Fruit fly (Drosophila melanogaster) whole organism, embryonic: Measurements from ENCODE around the gene cup.

Experiments used
- Blimp-1 ChIP-seq: fragments of 200-800 bp; sonication (Bioruptor generic); optimal IDR thresholded peaks from 3 replicates; lab custom pipeline; 2018; ENCODE audit warnings: missing biosample characterization, missing genetic modification characterization, mild to moderate bottlenecking, moderate library complexity, missing genetic modification reagents
- BtbVII ChIP-seq: fragments of 200-800 bp; sonication (Bioruptor generic); optimal IDR thresholded peaks from 3 replicates; lab custom pipeline; 2017; ENCODE audit warnings: missing biosample characterization, mild to moderate bottlenecking, missing genetic modification characterization
- CG10267 ChIP-seq: fragments of 200-800 bp; sonication (Bioruptor generic); optimal IDR thresholded peaks from 2 replicates; lab custom pipeline; 2018; ENCODE audit warnings: missing biosample characterization, mild to moderate bottlenecking, missing genetic modification characterization, moderate library complexity
- CG11456 ChIP-seq: fragments of 200-800 bp; sonication (Bioruptor generic); IDR thresholded peaks from 3 replicates; pipeline ENCODE4 v1.3.6; 2022; ENCODE audit warnings: missing biosample characterization, missing genetic modification characterization
- CG13624 ChIP-seq: fragments of 200-800 bp; sonication (Bioruptor generic); optimal IDR thresholded peaks from 2 replicates; lab custom pipeline; 2016; ENCODE audit warnings: missing biosample characterization, missing genetic modification characterization
- CG1647 ChIP-seq: fragments of 200-800 bp; sonication (Bioruptor generic); optimal IDR thresholded peaks from 3 replicates; lab custom pipeline; 2016; ENCODE audit warnings: missing biosample characterization, missing genetic modification characterization
- CG2120 ChIP-seq: fragments of 200-800 bp; sonication (Bioruptor generic); optimal IDR thresholded peaks from 3 replicates; lab custom pipeline; 2016; ENCODE audit warnings: missing biosample characterization, missing genetic modification characterization
- CG30431 ChIP-seq: fragments of 200-800 bp; sonication (Bioruptor generic); optimal IDR thresholded peaks from 2 replicates; lab custom pipeline; 2017; ENCODE audit warnings: missing biosample characterization, missing genetic modification characterization
- CG3281 ChIP-seq: fragments of 200-800 bp; sonication (Bioruptor generic); optimal IDR thresholded peaks from 3 replicates; lab custom pipeline; 2017; ENCODE audit warnings: missing biosample characterization, mild to moderate bottlenecking, missing genetic modification characterization
- CG34224 ChIP-seq: fragments of 200-800 bp; sonication (Bioruptor generic); IDR thresholded peaks from 3 replicates; pipeline ENCODE4 v1.3.6; 2022; ENCODE audit warnings: missing biosample characterization, missing genetic modification characterization; ENCODE audit not compliant: partially characterized antibody
- CG43689 ChIP-seq: fragments of 200-800 bp; sonication (Bioruptor generic); IDR thresholded peaks from 2 replicates; pipeline ENCODE4 v1.3.6; 2022; ENCODE audit warnings: missing biosample characterization, missing genetic modification characterization
- CG4617 ChIP-seq: fragments of 200-800 bp; sonication (Bioruptor generic); optimal IDR thresholded peaks from 3 replicates; lab custom pipeline; 2016; ENCODE audit warnings: missing biosample characterization, missing genetic modification characterization, borderline replicate concordance
- CG4854 ChIP-seq: fragments of 200-800 bp; sonication (Bioruptor generic); optimal IDR thresholded peaks from 2 replicates; lab custom pipeline; 2016; ENCODE audit warnings: missing biosample characterization, missing genetic modification characterization, inconsistent platforms
- CG7372 ChIP-seq: fragments of 200-800 bp; sonication (Bioruptor generic); IDR thresholded peaks from 2 replicates; pipeline ENCODE4 v1.3.6; 2022; ENCODE audit warnings: missing biosample characterization, missing genetic modification characterization
- CG7556 ChIP-seq: fragments of 200-800 bp; sonication (Bioruptor generic); optimal IDR thresholded peaks from 2 replicates; lab custom pipeline; 2017; ENCODE audit warnings: missing biosample characterization, mild to moderate bottlenecking, missing genetic modification characterization
- CG7745 ChIP-seq: fragments of 200-800 bp; sonication (Bioruptor generic); optimal IDR thresholded peaks from 2 replicates; lab custom pipeline; 2018; ENCODE audit warnings: missing biosample characterization, mild to moderate bottlenecking, missing genetic modification characterization, moderate library complexity
- CG7963 ChIP-seq: fragments of 200-800 bp; sonication (Bioruptor generic); IDR thresholded peaks from 3 replicates; pipeline ENCODE4 v1.3.6; 2022; ENCODE audit warnings: missing biosample characterization, missing genetic modification characterization; ENCODE audit not compliant: partially characterized antibody
- CG9797 ChIP-seq: fragments of 200-800 bp; sonication (Bioruptor generic); optimal IDR thresholded peaks from 3 replicates; lab custom pipeline; 2018; ENCODE audit warnings: missing biosample characterization, mild to moderate bottlenecking, missing genetic modification characterization
- D ChIP-seq, 2 experiments: fragments of 200-800 bp in 1 of 2; fragments of >200 bp in 1 of 2; sonication (Bioruptor generic) in 1 of 2; optimal IDR thresholded peaks; 2 replicates in 1 of 2; 3 replicates in 1 of 2; lab custom pipeline; 2017; ENCODE audit warnings: mild to moderate bottlenecking in 1 of 2, missing biosample characterization in 1 of 2, missing genetic modification characterization in 1 of 2, missing genetic modification reagents in 1 of 2
- Dad ChIP-seq: fragments of 200-800 bp; sonication (Bioruptor generic); optimal IDR thresholded peaks from 3 replicates; lab custom pipeline; 2016; ENCODE audit warnings: missing biosample characterization, missing genetic modification characterization
- Dll ChIP-seq: fragments of 200-800 bp; sonication (Bioruptor generic); IDR thresholded peaks from 4 replicates; pipeline ENCODE4 v1.3.6; 2022; ENCODE audit warnings: missing biosample characterization, missing genetic modification characterization; ENCODE audit not compliant: partially characterized antibody
- Dp ChIP-seq: fragments of 200-800 bp; sonication (Bioruptor generic); optimal IDR thresholded peaks from 2 replicates; lab custom pipeline; 2018; ENCODE audit warnings: missing biosample characterization, mild to moderate bottlenecking, missing genetic modification characterization, moderate library complexity
- Dref ChIP-seq: fragments of 200-800 bp; sonication (Bioruptor generic); IDR thresholded peaks from 2 replicates; pipeline ENCODE4 v1.3.6; 2022; ENCODE audit warnings: missing biosample characterization, missing genetic modification characterization
- Ets97D ChIP-seq: fragments of 200-800 bp; sonication (Bioruptor generic); optimal IDR thresholded peaks from 3 replicates; lab custom pipeline; 2016; ENCODE audit warnings: missing biosample characterization, missing genetic modification characterization
- NfI ChIP-seq: fragments of 200-800 bp; sonication (Bioruptor generic); optimal IDR thresholded peaks from 3 replicates; lab custom pipeline; 2018; ENCODE audit warnings: missing biosample characterization, mild to moderate bottlenecking, missing genetic modification characterization, moderate library complexity
- Pdp1 ChIP-seq, 2 experiments: fragments of 200-800 bp; sonication (Bioruptor generic); optimal IDR thresholded peaks; 3 replicates each; lab custom pipeline; 2016; ENCODE audit warnings: missing biosample characterization in 2 of 2, missing genetic modification characterization in 2 of 2, mild to moderate bottlenecking in 1 of 2, moderate library complexity in 1 of 2
- Ravus ChIP-seq: fragments of 200-800 bp; sonication (Bioruptor generic); IDR thresholded peaks from 2 replicates; pipeline ENCODE4 v1.3.6; 2022; ENCODE audit warnings: missing biosample characterization, missing genetic modification characterization
- al ChIP-seq: fragments of 200-800 bp; sonication (Bioruptor generic); IDR thresholded peaks from 2 replicates; pipeline ENCODE4 v1.3.6; 2022; ENCODE audit warnings: missing biosample characterization, missing genetic modification characterization
- amos ChIP-seq: fragments of 200-800 bp; sonication (Bioruptor generic); IDR thresholded peaks from 2 replicates; pipeline ENCODE4 v1.3.6; 2022; ENCODE audit warnings: missing biosample characterization, missing genetic modification characterization; ENCODE audit not compliant: partially characterized antibody
- bbx ChIP-seq: fragments of 200-800 bp; sonication (Bioruptor generic); IDR thresholded peaks from 2 replicates; pipeline ENCODE4 v1.3.6; 2022; ENCODE audit warnings: missing biosample characterization, missing genetic modification characterization; ENCODE audit not compliant: partially characterized antibody
- caup ChIP-seq: fragments of 200-800 bp; sonication (Bioruptor generic); optimal IDR thresholded peaks from 3 replicates; lab custom pipeline; 2017; ENCODE audit warnings: missing biosample characterization, mild to moderate bottlenecking, missing genetic modification characterization, moderate library complexity; ENCODE audit not compliant: severe bottlenecking
- cg ChIP-seq: fragments of 200-800 bp; sonication (Bioruptor generic); optimal IDR thresholded peaks from 3 replicates; lab custom pipeline; 2019; ENCODE audit warnings: missing biosample characterization, mild to moderate bottlenecking, missing genetic modification characterization, moderate library complexity
- crp ChIP-seq, 2 experiments: fragments of 200-800 bp; sonication (Bioruptor generic); optimal IDR thresholded peaks; 2 replicates in 1 of 2; 3 replicates in 1 of 2; lab custom pipeline; 2017; ENCODE audit warnings: missing biosample characterization in 2 of 2, missing genetic modification characterization in 2 of 2, mild to moderate bottlenecking in 1 of 2, moderate library complexity in 1 of 2
- cwo ChIP-seq: fragments of 200-800 bp; sonication (Bioruptor generic); optimal IDR thresholded peaks from 3 replicates; lab custom pipeline; 2017; ENCODE audit warnings: missing biosample characterization, missing genetic modification characterization, mild to moderate bottlenecking, moderate library complexity, missing genetic modification reagents
- ftz-f1 ChIP-seq: fragments of 200-800 bp; sonication (Bioruptor generic); optimal IDR thresholded peaks from 2 replicates; lab custom pipeline; 2016; ENCODE audit warnings: missing biosample characterization, missing genetic modification characterization
- gcm2 ChIP-seq: fragments of 200-800 bp; sonication (Bioruptor generic); optimal IDR thresholded peaks from 2 replicates; lab custom pipeline; 2016; ENCODE audit warnings: missing biosample characterization, missing genetic modification characterization
- grau ChIP-seq: fragments of 200-800 bp; optimal IDR thresholded peaks from 3 replicates; lab custom pipeline; 2019; ENCODE audit warnings: missing biosample characterization, mild to moderate bottlenecking, missing genetic modification characterization, moderate library complexity
- jing ChIP-seq: fragments of 200-800 bp; sonication (Bioruptor generic); optimal IDR thresholded peaks from 2 replicates; lab custom pipeline; 2018; ENCODE audit warnings: missing biosample characterization, mild to moderate bottlenecking, missing genetic modification characterization
- luna ChIP-seq: fragments of 200-800 bp; sonication (Bioruptor generic); optimal IDR thresholded peaks from 2 replicates; lab custom pipeline; 2016; ENCODE audit warnings: missing biosample characterization, missing genetic modification characterization
- odd ChIP-seq: fragments of 200-800 bp; sonication (Bioruptor generic); optimal IDR thresholded peaks from 2 replicates; lab custom pipeline; 2017; ENCODE audit warnings: missing biosample characterization, mild to moderate bottlenecking, missing genetic modification characterization
- pum ChIP-seq: fragments of 200-800 bp; sonication (Bioruptor generic); optimal IDR thresholded peaks from 2 replicates; lab custom pipeline; 2016; ENCODE audit warnings: missing biosample characterization, missing genetic modification characterization
- trem ChIP-seq: fragments of 200-800 bp; optimal IDR thresholded peaks from 3 replicates; lab custom pipeline; 2019; ENCODE audit warnings: missing biosample characterization, mild to moderate bottlenecking, missing genetic modification characterization, moderate library complexity
- unc-4 ChIP-seq: fragments of 200-800 bp; sonication (Bioruptor generic); IDR thresholded peaks from 2 replicates; pipeline ENCODE4 v1.3.6; 2022; ENCODE audit warnings: missing biosample characterization, missing genetic modification characterization; ENCODE audit not compliant: partially characterized antibody
- wek ChIP-seq: fragments of 200-800 bp; sonication (Bioruptor generic); optimal IDR thresholded peaks from 3 replicates; lab custom pipeline; 2018; ENCODE audit warnings: missing biosample characterization, mild to moderate bottlenecking, missing genetic modification characterization, moderate library complexity

cup gene

DNA sequence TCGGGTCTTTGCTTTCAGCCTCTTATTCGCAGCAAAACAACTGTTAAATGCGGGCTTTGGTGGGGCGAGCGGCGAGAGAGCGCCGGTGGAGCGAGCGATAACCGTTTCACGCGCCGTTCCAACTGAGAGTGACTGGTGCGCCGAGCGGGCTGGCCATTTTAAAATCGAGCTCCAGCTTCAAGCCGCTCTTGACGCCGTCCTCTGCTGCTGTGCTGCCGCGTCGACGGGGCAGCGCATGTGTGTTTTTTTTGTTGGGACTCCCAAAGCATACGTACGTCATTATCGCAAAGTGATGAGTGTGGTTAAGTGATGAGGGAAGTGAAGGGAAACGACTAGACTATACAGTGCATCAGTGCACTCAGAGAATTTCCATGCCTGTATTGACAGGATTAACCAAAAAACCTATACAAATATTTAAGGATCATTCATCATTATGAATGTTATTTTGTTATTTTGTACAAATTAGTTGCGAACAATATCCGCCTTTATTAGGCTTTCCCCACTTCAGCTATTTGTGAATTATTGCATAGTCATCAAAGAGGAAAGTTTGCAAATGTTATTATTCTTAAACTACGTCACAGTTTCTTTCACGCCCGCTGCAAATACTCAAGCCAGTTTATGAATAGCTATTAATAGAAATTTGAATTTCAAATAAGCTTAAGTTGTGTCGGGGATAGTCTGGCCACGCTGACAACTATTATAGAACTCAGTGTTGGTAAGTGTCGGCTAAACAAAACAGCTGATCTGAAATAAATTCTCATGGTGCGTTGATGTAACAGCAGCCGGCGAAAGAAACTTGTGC is 9.9 kb downstream of the cup start, which contains the start of gene Spn27A (continued):
- no peak for TF ChIP-seq Ravus (GFP tag; lab: Robert Waterston, UW)
- peak; percentile 29 for TF ChIP-seq luna (GFP tag; lab: Kevin White, UChicago)
- peak; percentile 65 for TF ChIP-seq Ets97D (GFP tag; lab: Kevin White, UChicago)
- peak; percentile 23 for TF ChIP-seq caup (GFP tag; lab: Kevin White, UChicago)
- TF ChIP-seq CG7556 (GFP tag; lab: Kevin White, UChicago): peak; percentile 68
- no peak for TF ChIP-seq cg (GFP tag; lab: Kevin White, UChicago)
- no peak for TF ChIP-seq al (GFP tag; lab: Robert Waterston, UW)
- TF ChIP-seq ftz-f1: no peak
- TF ChIP-seq NfI (GFP tag; lab: Kevin White, UChicago): peak; percentile 61
- peak; percentile 28 for TF ChIP-seq odd
- TF ChIP-seq CG13624 (GFP tag; lab: Kevin White, UChicago): peak; percentile 65
- peak; percentile 66 for TF ChIP-seq Blimp-1 (GFP tag; lab: Kevin White, UChicago)
- peak; percentile 22 for TF ChIP-seq CG30431 (GFP tag; lab: Kevin White, UChicago)
- no peak for TF ChIP-seq wek (GFP tag; lab: Kevin White, UChicago)
- TF ChIP-seq CG3281 (GFP tag; lab: Kevin White, UChicago): peak; percentile 60
- peak; percentile 9 for TF ChIP-seq cwo
- TF ChIP-seq CG7745: no peak
- peak; percentile 63 for TF ChIP-seq CG9797 (GFP tag; lab: Kevin White, UChicago)
- TF ChIP-seq CG4854 (GFP tag; lab: Kevin White, UChicago): peak; percentile 35
- TF ChIP-seq CG1647: no peak
- TF ChIP-seq Dref: 0 out of 2 replicates have a peak, but pooled peaks have one; percentile 33

DNA sequence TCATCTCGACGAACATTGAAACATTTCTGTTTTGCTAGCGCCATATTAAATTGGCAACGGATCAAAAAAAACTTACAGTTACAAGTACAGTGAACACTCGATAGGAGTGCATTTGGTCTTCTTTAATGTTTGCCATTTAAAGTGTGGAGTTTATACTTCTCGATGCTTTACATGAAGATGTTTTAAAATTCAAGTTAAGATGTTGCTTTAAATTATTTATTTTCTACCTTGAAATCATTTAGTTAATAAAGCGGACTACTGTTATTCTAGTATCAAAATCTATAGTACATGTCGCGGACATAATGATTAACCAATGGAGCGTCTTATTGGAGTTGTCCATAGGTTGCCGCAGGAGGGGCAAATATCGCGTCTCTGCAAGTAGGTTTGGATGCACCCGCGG is 13.1 kb downstream of the cup start, which contains the start of gene cort:
Gene cort (minus strand): TSS at position 101 of the 400 bp plus-strand sequence.
- TF ChIP-seq grau (peak; percentile 26), CG2120 (GFP tag; lab: Kevin White, UChicago) (no peak)

DNA sequence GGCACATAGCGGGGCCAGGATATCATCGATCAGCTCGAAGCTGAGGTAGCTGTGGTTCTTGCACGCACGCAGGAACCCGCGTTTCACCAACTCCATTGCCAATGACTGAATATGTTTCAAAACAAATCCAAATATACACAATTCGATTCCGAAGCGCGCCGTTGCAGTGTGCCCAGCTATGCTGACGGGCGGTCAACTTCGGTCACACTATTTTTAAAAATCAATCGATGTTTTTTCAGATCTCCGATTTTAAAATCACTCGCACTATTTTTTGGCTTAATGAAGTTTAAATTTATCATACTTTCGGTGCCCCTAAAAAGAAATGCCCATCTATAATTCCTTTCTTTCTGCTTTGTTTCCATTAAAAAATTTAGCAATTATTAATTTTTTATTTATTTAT is 14.0 kb downstream of the cup start, which contains the start of gene Nse1:
Gene Nse1 (minus strand): TSS at position 173 of the 400 bp plus-strand sequence.
- TF ChIP-seq bbx: peak; percentile 79
- TF ChIP-seq CG10267 (tag; lab: Kevin White, UChicago): peak; percentile 32
- TF ChIP-seq CG34224 (GFP tag; lab: Robert Waterston, UW): peak; percentile 78
- peak; percentile 46 for TF ChIP-seq Ets97D (GFP tag; lab: Kevin White, UChicago)
- TF ChIP-seq amos (GFP tag; lab: Robert Waterston, UW): peak; percentile 79
- TF ChIP-seq D (optimal IDR thresholded peaks at IDR 0.05; lab: Kevin White, UChicago): peak; percentile 11
- TF ChIP-seq D (GFP tag; optimal IDR thresholded peaks at IDR 0.05; lab: Kevin White, UChicago): no peak
- TF ChIP-seq Dp (GFP tag; lab: Kevin White, UChicago): peak; percentile 94
- TF ChIP-seq Dad: no peak
- peak; percentile 64; the same call in 2 of the 3 replicates for TF ChIP-seq CG7963 (GFP tag; lab: Robert Waterston, UW)
- no peak for TF ChIP-seq gcm2 (GFP tag; lab: Kevin White, UChicago)
- no peak for TF ChIP-seq BtbVII
- no peak for TF ChIP-seq CG43689 (GFP tag; lab: Robert Waterston, UW)
- peak; percentile 77 for TF ChIP-seq unc-4 (GFP tag; lab: Robert Waterston, UW)
- no peak for TF ChIP-seq Pdp1 (GFP tag; optimal IDR thresholded peaks at IDR 0.05; lab: Kevin White, UChicago)
- no peak for TF ChIP-seq CG11456 (GFP tag; lab: Robert Waterston, UW)
- TF ChIP-seq jing (GFP tag; lab: Kevin White, UChicago): no peak
- peak; percentile 9 for TF ChIP-seq CG4617 (GFP tag; lab: Kevin White, UChicago)
- TF ChIP-seq Dref: peak; percentile 76
- no peak for TF ChIP-seq CG7372 (GFP tag; lab: Robert Waterston, UW)
- peak; percentile 34 for TF ChIP-seq trem (tag; lab: Kevin White, UChicago)
- TF ChIP-seq crp (GFP tag; optimal IDR thresholded peaks at IDR 0.05; lab: Kevin White, UChicago): peak in 1 of 2 experiments; percentile 1
- TF ChIP-seq Dll (GFP tag; lab: Robert Waterston, UW): peak; percentile 75; the same call in 3 of the 4 replicates
- no peak for TF ChIP-seq pum (GFP tag; lab: Kevin White, UChicago)
